Worm (Caenorhabditis elegans) whole organism, young adult: ENCODE results near the gene F32E10.9.

Experiments
- F49E8.2 ChIP-seq: sonication (generic microtip); optimal IDR thresholded peaks from 3 replicates; lab custom pipeline; 2017; ENCODE audit warnings: missing genetic modification characterization, mild to moderate bottlenecking, missing compliant biosample characterization, antibody characterized with exemption, moderate library complexity; ENCODE audit not compliant: insufficient read depth
- F57C9.4 ChIP-seq: sonication (generic microtip); optimal IDR thresholded peaks from 2 replicates; lab custom pipeline; 2017; ENCODE audit warnings: mild to moderate bottlenecking, missing genetic modification characterization, missing compliant biosample characterization
- ama-1 ChIP-seq, 3 experiments: fragments of 150-350 bp in 1 of 3; sonication (generic microtip) in 2 of 3; optimal IDR thresholded peaks; 2 replicates each; lab custom pipeline; 2014 to 2018; ENCODE audit warnings: missing biosample characterization in 2 of 3, missing genetic modification characterization in 2 of 3, missing genetic modification reagents in 2 of 3
- attf-3 ChIP-seq: fragments of 200-800 bp; sonication (Bioruptor generic); conservative IDR thresholded peaks from 2 replicates; pipeline ENCODE4 v1.3.6; 2022; ENCODE audit warnings: missing genetic modification reagents, missing genetic modification characterization, missing compliant biosample characterization
- ets-4 ChIP-seq: fragments of 200-800 bp; sonication (Bioruptor generic); optimal IDR thresholded peaks from 2 replicates; lab custom pipeline; 2018; ENCODE audit warnings: mild to moderate bottlenecking, missing genetic modification characterization, missing compliant biosample characterization
- sea-2 ChIP-seq: fragments of 200-800 bp; sonication (Bioruptor generic); IDR thresholded peaks from 2 replicates; pipeline ENCODE4 v1.3.6; 2022; ENCODE audit warnings: missing genetic modification characterization, missing compliant biosample characterization
- snpc-4 ChIP-seq, 5 experiments: fragments of 150-350 bp in 1 of 5; sonication (generic microtip) in 4 of 5; optimal IDR thresholded peaks; 2 replicates each; lab custom pipeline; 2014 to 2018; ENCODE audit warnings: missing genetic modification characterization in 5 of 5, missing biosample characterization in 3 of 5, antibody characterized with exemption in 2 of 5, mild to moderate bottlenecking in 2 of 5, missing compliant biosample characterization in 2 of 5, missing genotype in 2 of 5, moderate library complexity in 2 of 5, missing genetic modification reagents in 1 of 5

- TF ChIP-seq sea-2 (GFP tag; lab: Robert Waterston, UW) (no peak), F57C9.4 (no peak), ets-4 (GFP tag; lab: Kevin White, UChicago) (no peak), F49E8.2 (no peak), ama-1 (optimal IDR thresholded peaks at IDR 0.05; lab: Kevin White, UChicago) (no peak), ama-1 (GFP tag; optimal IDR thresholded peaks at IDR 0.05; lab: Kevin White, UChicago) (no peak), snpc-4 (GFP tag; optimal IDR thresholded peaks at IDR 0.05; lab: Kevin White, UChicago) (no peak), snpc-4 (tag; optimal IDR thresholded peaks at IDR 0.05; lab: Kevin White, UChicago) (no peak), attf-3 (GFP tag; lab: Robert Waterston, UW) (0 out of 2 replicates have a peak, but pooled peaks have one; percentile 20)
These were observed 42.9 kb downstream of the F32E10.9 start for ce11 chrIV:7520841-7521240.
